Worm (Caenorhabditis elegans): ENCODE data around the gene F28C1.1.

The F28C1.1 gene

DNA sequence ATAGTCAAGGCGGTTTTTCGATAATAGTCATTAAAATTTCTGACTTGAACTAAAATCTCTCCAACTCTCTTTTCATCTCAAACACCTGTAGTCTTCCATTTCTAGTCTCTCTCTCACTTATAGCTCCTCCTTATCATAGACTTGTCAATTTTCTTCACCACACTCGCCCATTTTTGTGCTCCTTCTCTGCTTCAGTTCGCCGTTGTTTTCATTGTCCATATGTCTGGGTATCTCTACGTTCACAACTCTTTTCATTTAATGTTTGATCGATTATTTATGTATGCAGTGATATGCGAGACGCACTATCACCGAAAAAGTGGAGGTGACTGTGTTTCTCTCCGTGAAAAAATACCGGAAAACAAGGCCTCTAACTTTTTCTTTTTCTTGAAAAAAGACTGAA is 17.1 kb downstream of the F28C1.1 start:
- TF ChIP-seq mab-5 (tag; optimal IDR thresholded peaks at IDR 0.05) (no peak), unc-39 (tag; optimal IDR thresholded peaks at IDR 0.05) (no peak), ham-2 (GFP tag; optimal IDR thresholded peaks at IDR 0.05) (no peak), sptf-1 (tag; optimal IDR thresholded peaks at IDR 0.05) (no peak)

- no peak for TF ChIP-seq cnd-1 (tag; optimal IDR thresholded peaks at IDR 0.05)
- TF ChIP-seq ham-2 (GFP tag; optimal IDR thresholded peaks at IDR 0.05), result no peak
- TF ChIP-seq M03D4.4 (tag; optimal IDR thresholded peaks at IDR 0.05), result no peak
- TF ChIP-seq pha-4 (tag; optimal IDR thresholded peaks at IDR 0.05), result no peak
- no peak for TF ChIP-seq tbx-8 (GFP tag; optimal IDR thresholded peaks at IDR 0.05)
These were observed 17.8 kb downstream of the F28C1.1 start, which contains the start of gene F28C1.3 for ce11 chrV:12468363-12468762. F28C1.3 (plus strand) TSS chrV:12468663.

DNA sequence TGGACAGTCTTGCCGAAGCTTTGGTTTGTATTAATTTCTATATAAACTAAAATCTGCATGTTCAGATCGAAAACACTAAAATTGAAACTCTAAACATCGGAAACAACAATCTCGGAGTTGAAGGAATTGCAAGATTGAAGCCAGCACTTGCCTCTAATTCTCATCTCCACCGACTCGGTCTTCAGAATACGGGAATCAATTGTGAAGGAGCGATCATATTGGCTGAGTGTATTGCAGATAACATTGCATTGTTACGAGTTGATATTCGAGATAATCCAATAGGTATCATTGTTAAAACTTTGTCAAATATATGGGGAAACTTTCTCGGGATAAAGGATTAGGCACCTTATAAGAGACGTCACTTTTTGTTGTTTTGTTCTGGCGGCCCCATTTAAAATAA is 19.7 kb downstream of the F28C1.1 start:
- no peak for TF ChIP-seq mls-2 (tag; optimal IDR thresholded peaks at IDR 0.05)
- TF ChIP-seq hlh-1 (tag; optimal IDR thresholded peaks at IDR 0.05), result no peak
- TF ChIP-seq nhr-2 (tag; optimal IDR thresholded peaks at IDR 0.05), result no peak
- no peak for TF ChIP-seq pha-4 (tag; optimal IDR thresholded peaks at IDR 0.05)
- TF ChIP-seq sptf-1 (tag; optimal IDR thresholded peaks at IDR 0.05), result no peak
- no peak for TF ChIP-seq ztf-11 (tag; optimal IDR thresholded peaks at IDR 0.05)
- TF ChIP-seq elt-1 (tag; optimal IDR thresholded peaks at IDR 0.05; ENCODE audit: borderline replicate concordance, insufficient read depth), result no peak
- no peak for TF ChIP-seq nhr-28 (tag; optimal IDR thresholded peaks at IDR 0.05)
- TF ChIP-seq cnd-1 (tag; optimal IDR thresholded peaks at IDR 0.05), result no peak
- TF ChIP-seq ham-2 (GFP tag; optimal IDR thresholded peaks at IDR 0.05), result no peak
- TF ChIP-seq lin-32 (GFP tag; optimal IDR thresholded peaks at IDR 0.05), result no peak
- no peak for TF ChIP-seq M03D4.4 (tag; optimal IDR thresholded peaks at IDR 0.05)

DNA sequence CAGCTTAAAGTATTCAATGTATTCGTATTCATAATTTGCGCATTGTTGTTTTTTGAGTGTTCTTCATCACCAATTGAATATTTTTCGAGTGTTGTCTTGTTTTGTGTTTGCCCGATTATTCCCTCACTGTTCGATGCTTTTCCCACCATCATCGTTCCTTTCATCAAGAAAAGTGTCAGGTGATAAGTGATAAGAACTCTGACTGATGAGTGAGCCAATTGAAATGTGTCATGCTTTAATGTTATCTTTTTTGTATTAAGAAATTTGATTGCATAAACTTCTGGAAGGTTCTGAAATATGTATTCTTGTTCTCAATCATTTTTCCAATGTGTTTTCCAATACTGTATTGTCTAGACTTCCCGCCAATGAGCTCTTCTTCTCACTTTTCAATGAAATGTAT is 24.8 kb downstream of the F28C1.1 start:
- TF ChIP-seq flh-1 (GFP tag; optimal IDR thresholded peaks at IDR 0.05) (no peak), sem-2 (GFP tag; optimal IDR thresholded peaks at IDR 0.05) (no peak), nhr-76 (tag; optimal IDR thresholded peaks at IDR 0.05) (no peak), sptf-1 (tag; optimal IDR thresholded peaks at IDR 0.05) (no peak)

DNA sequence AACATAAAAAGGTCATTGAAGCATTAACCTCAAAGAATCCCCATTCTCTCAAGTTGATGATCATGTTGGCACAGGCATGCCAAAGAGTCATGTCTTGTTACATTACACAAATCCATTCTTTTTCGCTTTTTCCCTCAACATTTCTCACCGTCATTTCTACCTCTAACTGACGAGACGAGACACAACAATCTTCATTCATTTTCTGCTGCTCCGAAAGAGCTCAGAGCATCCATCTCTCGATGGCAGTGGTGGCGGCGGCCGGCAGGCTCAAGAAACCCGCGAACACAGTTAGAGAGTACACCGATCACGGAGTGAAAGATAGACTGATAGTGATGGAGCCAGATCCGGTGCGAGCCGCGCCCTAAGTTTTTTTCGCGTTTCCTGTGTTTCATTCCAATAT is 26.5 kb downstream of the F28C1.1 start:
- TF ChIP-seq cnd-1 (tag; optimal IDR thresholded peaks at IDR 0.05) (no peak), ceh-83 (GFP tag; optimal IDR thresholded peaks at IDR 0.05) (no peak), nhr-76 (tag; optimal IDR thresholded peaks at IDR 0.05) (no peak), drap-1 (GFP tag; optimal IDR thresholded peaks at IDR 0.05) (no peak), ceh-43 (GFP tag; optimal IDR thresholded peaks at IDR 0.05) (no peak), nhr-2 (tag; optimal IDR thresholded peaks at IDR 0.05) (no peak), unc-120 (tag; optimal IDR thresholded peaks at IDR 0.05; ENCODE audit: poor library complexity, severe bottlenecking) (peak; percentile 72), hlh-1 (tag; optimal IDR thresholded peaks at IDR 0.05) (peak; percentile 22), bed-3 (GFP tag; optimal IDR thresholded peaks at IDR 0.05) (no peak), snpc-4 (tag; optimal IDR thresholded peaks at IDR 0.05) (no peak), sem-2 (GFP tag; optimal IDR thresholded peaks at IDR 0.05) (no peak), ham-2 (GFP tag; optimal IDR thresholded peaks at IDR 0.05) (no peak), ces-1 (GFP tag; optimal IDR thresholded peaks at IDR 0.05) (no peak), mab-5 (tag; optimal IDR thresholded peaks at IDR 0.05) (no peak), nhr-237 (tag; optimal IDR thresholded peaks at IDR 0.05) (no peak), unc-62 (GFP tag; optimal IDR thresholded peaks at IDR 0.05) (peak; percentile 34), lsy-2 (tag; optimal IDR thresholded peaks at IDR 0.05) (no peak)

DNA sequence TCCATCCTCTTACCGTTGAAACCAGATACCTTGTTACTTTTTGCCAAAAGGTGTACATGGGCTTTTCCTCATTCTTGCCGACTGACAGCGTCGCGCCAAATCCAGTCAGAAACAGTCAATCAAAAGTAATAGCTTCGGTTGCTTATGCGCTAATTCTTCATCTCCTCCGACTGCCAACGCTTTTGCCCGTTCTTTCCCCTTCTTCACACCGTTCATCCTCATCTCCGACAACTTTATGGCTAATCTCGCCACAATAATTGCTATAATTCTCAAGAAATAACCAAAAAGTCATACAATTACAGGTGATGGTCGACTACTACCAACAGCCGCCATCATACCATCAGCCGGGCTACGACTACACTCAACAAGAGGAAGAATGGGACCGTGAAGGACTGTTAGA is 27.5 kb downstream of the F28C1.1 start, which contains the start of gene atn-1:
TSS of gene atn-1 (plus strand) at position 301 of the 400 bp plus-strand sequence.
- TF ChIP-seq ham-2 (GFP tag; optimal IDR thresholded peaks at IDR 0.05), result peak; percentile 9
- no peak for TF ChIP-seq unc-62 (GFP tag; optimal IDR thresholded peaks at IDR 0.05)

DNA sequence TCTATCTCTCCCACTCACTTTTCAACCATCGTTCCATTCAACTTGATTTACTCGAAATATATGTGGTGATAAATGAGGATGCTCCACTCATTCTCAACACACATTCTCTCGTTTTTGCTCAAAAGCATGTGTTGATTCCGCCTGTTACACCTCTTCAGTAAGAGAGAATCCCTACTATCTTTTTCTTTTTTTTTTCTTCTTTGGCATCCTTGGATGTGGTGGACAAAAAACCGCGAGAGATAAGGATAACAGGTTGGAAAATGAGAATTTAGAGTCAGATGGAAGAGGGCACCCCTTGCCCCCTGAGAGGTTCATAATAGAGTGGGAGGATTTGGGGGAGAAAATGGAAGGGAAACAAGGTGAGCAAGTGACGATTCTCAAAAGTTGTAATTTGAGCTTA is 28.4 kb downstream of the F28C1.1 start:
- TF ChIP-seq unc-120 (tag; optimal IDR thresholded peaks at IDR 0.05; ENCODE audit: poor library complexity, severe bottlenecking), result peak; percentile 27
- peak; percentile 54 for TF ChIP-seq hlh-1 (tag; optimal IDR thresholded peaks at IDR 0.05)
- TF ChIP-seq sptf-1 (tag; optimal IDR thresholded peaks at IDR 0.05), result no peak

Measured in whole organism, mixed stage, embryonic.